Fruit fly (Drosophila melanogaster) whole organism, wandering third instar larva: Measurements from ENCODE around the gene CG4297.

Experiments used
- Abd-B ChIP-seq: fragments of >200 bp; optimal IDR thresholded peaks from 2 replicates; lab custom pipeline; 2017; ENCODE audit warnings: missing biosample characterization, missing genetic modification characterization
- CG32264 ChIP-seq: fragments of 200-800 bp; sonication (Bioruptor generic); optimal IDR thresholded peaks from 2 replicates; lab custom pipeline; 2016; ENCODE audit warnings: missing biosample characterization, missing genetic modification characterization
- CG9705 ChIP-seq: fragments of 200-800 bp; sonication (Bioruptor generic); optimal IDR thresholded peaks from 2 replicates; lab custom pipeline; 2018; ENCODE audit warnings: missing biosample characterization, mild to moderate bottlenecking, missing genetic modification characterization
- CrebA ChIP-seq: fragments of 200-800 bp; sonication (Bioruptor generic); optimal IDR thresholded peaks from 2 replicates; lab custom pipeline; 2016; ENCODE audit warnings: missing biosample characterization, mild to moderate bottlenecking, missing genetic modification characterization, borderline replicate concordance
- Dfd ChIP-seq: fragments of >200 bp; optimal IDR thresholded peaks from 2 replicates; lab custom pipeline; 2017; ENCODE audit warnings: missing biosample characterization, missing genetic modification characterization
- Dif ChIP-seq: fragments of 200-275, 200-300 bp; sonication (Bioruptor generic); optimal IDR thresholded peaks from 2 replicates; lab custom pipeline; 2018; ENCODE audit warnings: missing biosample characterization, missing genetic modification characterization; ENCODE audit not compliant: partially characterized antibody
- GATAd ChIP-seq: sonication (Bioruptor generic); optimal IDR thresholded peaks from 2 replicates; lab custom pipeline; 2016; ENCODE audit warnings: missing biosample characterization, missing genetic modification characterization
- HLH106 ChIP-seq: fragments of 200-800 bp; optimal IDR thresholded peaks from 3 replicates; lab custom pipeline; 2019; ENCODE audit warnings: missing biosample characterization, mild to moderate bottlenecking, missing genetic modification characterization, moderate library complexity
- Hnf4 ChIP-seq: fragments of 200-800 bp; sonication (Bioruptor generic); optimal IDR thresholded peaks from 2 replicates; lab custom pipeline; 2016; ENCODE audit warnings: missing biosample characterization, mild to moderate bottlenecking, missing genetic modification characterization
- Hr78 ChIP-seq: fragments of >200 bp; optimal IDR thresholded peaks from 2 replicates; lab custom pipeline; 2017; ENCODE audit warnings: missing biosample characterization, missing genetic modification characterization
- Hr83 ChIP-seq: fragments of 200-300 bp; sonication (Bioruptor generic); optimal IDR thresholded peaks from 2 replicates; lab custom pipeline; 2016; ENCODE audit warnings: missing biosample characterization, mild to moderate bottlenecking, missing genetic modification characterization, moderate library complexity; ENCODE audit not compliant: poor library complexity, severe bottlenecking
- Jra ChIP-seq: sonication (Bioruptor generic); optimal IDR thresholded peaks from 2 replicates; lab custom pipeline; 2016; ENCODE audit warnings: missing biosample characterization, missing genetic modification characterization
- Mio ChIP-seq: sonication (Bioruptor generic); optimal IDR thresholded peaks from 2 replicates; lab custom pipeline; 2016; ENCODE audit warnings: missing biosample characterization, missing genetic modification characterization
- Myc ChIP-seq: fragments of >200 bp; optimal IDR thresholded peaks from 2 replicates; lab custom pipeline; 2017
- N ChIP-seq: fragments of >200 bp; optimal IDR thresholded peaks from 2 replicates; lab custom pipeline; 2018; ENCODE audit warnings: missing biosample characterization, missing external identifiers, missing genetic modification characterization
- OdsH ChIP-seq: fragments of 200-800 bp; sonication (Bioruptor generic); optimal IDR thresholded peaks from 2 replicates; lab custom pipeline; 2016; ENCODE audit warnings: missing biosample characterization, mild to moderate bottlenecking, missing genetic modification characterization
- Rel ChIP-seq, 2 experiments: fragments of 200-800 bp; sonication (Bioruptor generic) in 1 of 2; optimal IDR thresholded peaks; 2 replicates in 1 of 2; 3 replicates in 1 of 2; lab custom pipeline; 2016 to 2019; ENCODE audit warnings: mild to moderate bottlenecking in 2 of 2, missing biosample characterization in 2 of 2, missing genetic modification characterization in 2 of 2, moderate library complexity in 1 of 2
- Sp1 ChIP-seq: fragments of 200-800 bp; sonication (Bioruptor generic); optimal IDR thresholded peaks from 3 replicates; lab custom pipeline; 2019; ENCODE audit warnings: missing biosample characterization, mild to moderate bottlenecking, missing genetic modification characterization, moderate library complexity
- Vsx2 ChIP-seq: fragments of 200-300, 225-300 bp; sonication (Bioruptor generic); optimal IDR thresholded peaks from 2 replicates; lab custom pipeline; 2018; ENCODE audit warnings: missing biosample characterization, missing genetic modification characterization; ENCODE audit not compliant: partially characterized antibody
- br ChIP-seq: fragments of 200-800 bp; sonication (Bioruptor generic); optimal IDR thresholded peaks from 2 replicates; lab custom pipeline; 2016; ENCODE audit warnings: missing biosample characterization, missing genetic modification characterization
- brk ChIP-seq: fragments of 200-800 bp; sonication (Bioruptor generic); optimal IDR thresholded peaks from 2 replicates; lab custom pipeline; 2016; ENCODE audit warnings: missing biosample characterization, mild to moderate bottlenecking, missing genetic modification characterization
- dl ChIP-seq, 2 experiments: fragments of 175-275, 200-275 bp in 1 of 2; fragments of 200-275 bp in 1 of 2; sonication (Bioruptor generic); optimal IDR thresholded peaks; lab custom pipeline; 2018; ENCODE audit warnings: mild to moderate bottlenecking in 2 of 2, missing biosample characterization in 2 of 2, missing genetic modification characterization in 2 of 2, moderate library complexity in 2 of 2; ENCODE audit not compliant: partially characterized antibody in 2 of 2, insufficient read depth in 1 of 2
- dmrt93B ChIP-seq: fragments of 200-800 bp; sonication (Bioruptor generic); optimal IDR thresholded peaks from 2 replicates; lab custom pipeline; 2018; ENCODE audit warnings: missing biosample characterization, mild to moderate bottlenecking, missing genetic modification characterization
- dsf ChIP-seq: sonication (Bioruptor generic); optimal IDR thresholded peaks from 2 replicates; lab custom pipeline; 2016; ENCODE audit warnings: missing biosample characterization, missing genetic modification characterization, borderline replicate concordance
- ey ChIP-seq: fragments of 200-800 bp; sonication (Bioruptor generic); optimal IDR thresholded peaks from 2 replicates; lab custom pipeline; 2016; ENCODE audit warnings: missing biosample characterization, missing genetic modification characterization
- foxo ChIP-seq, 2 experiments: fragments of 200-800 bp; sonication (Bioruptor generic); optimal IDR thresholded peaks; 2 replicates in 1 of 2; 3 replicates in 1 of 2; lab custom pipeline; 2016 to 2017; ENCODE audit warnings: missing biosample characterization in 2 of 2, missing genetic modification characterization in 2 of 2
- fru ChIP-seq: fragments of 200-800 bp; sonication (Bioruptor generic); optimal IDR thresholded peaks from 3 replicates; lab custom pipeline; 2016; ENCODE audit warnings: missing biosample characterization, mild to moderate bottlenecking, missing genetic modification characterization
- h ChIP-seq: fragments of 200-800 bp; sonication (Bioruptor generic); optimal IDR thresholded peaks from 3 replicates; lab custom pipeline; 2016; ENCODE audit warnings: missing biosample characterization, mild to moderate bottlenecking, missing genetic modification characterization
- jim ChIP-seq: fragments of 175-275, 200-325 bp; sonication (Bioruptor generic); optimal IDR thresholded peaks from 2 replicates; lab custom pipeline; 2016; ENCODE audit warnings: missing biosample characterization, mild to moderate bottlenecking, missing genetic modification characterization
- lola ChIP-seq: fragments of >200 bp; optimal IDR thresholded peaks from 2 replicates; lab custom pipeline; 2017; ENCODE audit warnings: missing biosample characterization, missing genetic modification characterization
- pan ChIP-seq: fragments of >200 bp; optimal IDR thresholded peaks from 2 replicates; lab custom pipeline; 2017
- psq ChIP-seq: fragments of 200-800 bp; sonication (Bioruptor generic); optimal IDR thresholded peaks from 3 replicates; lab custom pipeline; 2017; ENCODE audit warnings: missing biosample characterization, mild to moderate bottlenecking, missing genetic modification characterization, moderate library complexity
- rgr ChIP-seq: fragments of 200-800 bp; sonication (Bioruptor generic); optimal IDR thresholded peaks from 3 replicates; lab custom pipeline; 2016; ENCODE audit warnings: missing biosample characterization, mild to moderate bottlenecking, missing genetic modification characterization
- sage ChIP-seq: fragments of 200-800 bp; sonication (Bioruptor generic); optimal IDR thresholded peaks from 2 replicates; lab custom pipeline; 2016; ENCODE audit warnings: missing biosample characterization, mild to moderate bottlenecking, missing genetic modification characterization
- sv ChIP-seq: fragments of 200-800 bp; sonication (Bioruptor generic); optimal IDR thresholded peaks from 3 replicates; lab custom pipeline; 2016; ENCODE audit warnings: missing biosample characterization, missing genetic modification characterization
- tai ChIP-seq: sonication (Bioruptor generic); optimal IDR thresholded peaks from 2 replicates; lab custom pipeline; 2016; ENCODE audit warnings: missing biosample characterization, missing genetic modification characterization
- usp ChIP-seq: fragments of >200 bp; optimal IDR thresholded peaks from 2 replicates; lab custom pipeline; 2017; ENCODE audit warnings: missing biosample characterization, missing genetic modification characterization
- woc ChIP-seq: sonication (Bioruptor generic); optimal IDR thresholded peaks from 2 replicates; lab custom pipeline; 2016; ENCODE audit warnings: missing biosample characterization, mild to moderate bottlenecking, missing genetic modification characterization

The CG4297 gene

DNA sequence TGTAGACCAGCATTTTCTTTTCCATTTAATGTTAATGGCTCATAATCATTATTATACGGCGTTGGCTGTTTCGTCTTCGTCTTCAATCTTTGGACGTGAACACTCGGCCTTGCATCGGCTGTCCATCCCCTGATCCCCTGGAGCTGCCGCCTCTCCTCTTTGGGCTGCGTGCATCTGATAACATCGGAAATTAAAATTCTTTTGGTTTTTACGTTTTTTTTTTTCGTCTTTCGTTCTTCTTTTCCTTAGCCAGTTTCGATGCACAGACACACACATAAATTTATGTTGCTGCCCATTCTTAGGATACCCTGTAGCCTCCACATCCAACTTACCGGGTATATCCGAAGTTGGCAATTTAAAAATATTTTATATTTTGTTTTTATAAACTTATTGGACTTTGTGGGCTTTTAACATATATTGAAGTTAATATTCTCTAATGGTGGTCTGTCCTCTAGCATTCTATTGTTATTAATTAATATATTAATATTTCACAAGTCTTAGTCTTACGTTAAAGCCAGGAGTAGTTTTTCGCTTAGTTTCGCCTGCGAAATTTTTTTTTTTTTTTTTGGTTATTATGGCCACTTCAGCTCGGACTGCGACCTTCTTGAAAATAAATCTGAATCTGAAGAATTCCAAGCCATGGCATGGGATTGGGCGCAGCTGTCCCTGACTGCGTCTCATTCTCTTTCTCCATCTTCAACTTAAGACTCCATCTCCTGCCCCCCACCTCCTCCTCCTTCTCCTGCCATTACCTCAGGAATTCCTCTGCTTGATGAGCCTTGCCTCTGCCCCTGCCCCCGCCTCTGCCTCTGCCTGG is 31.2 kb downstream of the CG4297 start (continued):
- peak; percentile 80 for TF ChIP-seq brk (GFP tag; lab: Kevin White, UChicago)
- no peak for TF ChIP-seq dl (GFP tag; optimal IDR thresholded peaks at IDR 0.05; lab: Kevin White, UChicago; ENCODE audit: insufficient read depth in 1 of 2, partially characterized antibody in 2 of 2)

DNA sequence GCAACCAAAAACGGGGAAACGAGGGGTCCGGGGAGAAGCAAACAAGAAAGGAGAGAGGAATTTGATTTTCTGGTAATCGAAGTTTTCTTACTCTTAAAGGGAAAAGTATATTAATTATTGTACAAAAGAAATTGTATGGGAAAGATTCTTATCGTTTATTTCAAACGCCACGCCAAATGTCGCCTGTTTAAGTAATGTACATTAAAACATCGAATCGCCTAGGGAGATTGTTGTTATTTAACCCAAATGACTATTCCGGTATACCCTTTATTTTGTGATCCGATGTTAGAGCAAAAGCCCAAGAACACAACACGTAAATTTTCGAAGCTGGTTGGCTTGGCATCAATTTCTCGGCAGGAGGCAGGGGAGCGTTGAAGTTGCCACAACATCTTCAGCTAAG is 32.7 kb downstream of the CG4297 start:
- TF ChIP-seq psq (GFP tag; lab: Kevin White, UChicago) (peak; percentile 94), lola (GFP tag; lab: Kevin White, UChicago) (no peak), foxo (GFP tag; optimal IDR thresholded peaks at IDR 0.05; lab: Kevin White, UChicago) (peak; percentile 16 to 92), brk (GFP tag; lab: Kevin White, UChicago) (peak; percentile 91), N (GFP tag; lab: Kevin White, UChicago) (no peak), Rel (GFP tag; optimal IDR thresholded peaks at IDR 0.05; lab: Kevin White, UChicago) (peak; percentile 51), Rel (tag; optimal IDR thresholded peaks at IDR 0.05; lab: Kevin White, UChicago) (peak; percentile 60), h (GFP tag; lab: Kevin White, UChicago) (peak; percentile 92), Hnf4 (GFP tag; lab: Kevin White, UChicago) (peak; percentile 90), fru (GFP tag; lab: Kevin White, UChicago) (peak; percentile 92), Dfd (GFP tag; lab: Kevin White, UChicago) (no peak), Abd-B (GFP tag; lab: Kevin White, UChicago) (no peak), Hr83 (GFP tag; lab: Kevin White, UChicago) (no peak), Myc (no peak), OdsH (peak; percentile 90), rgr (GFP tag; lab: Kevin White, UChicago) (peak; percentile 89), ey (GFP tag; lab: Kevin White, UChicago) (peak; percentile 91), woc (GFP tag; lab: Kevin White, UChicago) (peak; percentile 99), Hr78 (no peak), Mio (GFP tag; lab: Kevin White, UChicago) (no peak), dmrt93B (GFP tag; lab: Kevin White, UChicago) (peak; percentile 80), Sp1 (GFP tag; lab: Kevin White, UChicago) (peak; percentile 92), tai (GFP tag; lab: Kevin White, UChicago) (peak; percentile 90), Dif (GFP tag; lab: Kevin White, UChicago) (no peak), sv (GFP tag; lab: Kevin White, UChicago) (no peak), br (GFP tag; lab: Kevin White, UChicago) (peak; percentile 92), HLH106 (peak; percentile 94), Jra (peak; percentile 82), CG9705 (GFP tag; lab: Kevin White, UChicago) (peak; percentile 85), dsf (GFP tag; lab: Kevin White, UChicago) (peak; percentile 80), jim (GFP tag; lab: Kevin White, UChicago) (no peak), usp (GFP tag; lab: Kevin White, UChicago) (no peak), Vsx2 (GFP tag; lab: Kevin White, UChicago) (no peak), sage (GFP tag; lab: Kevin White, UChicago) (peak; percentile 76), CrebA (GFP tag; lab: Kevin White, UChicago) (peak; percentile 72), pan (lab: Kevin White, UChicago) (no peak), CG32264 (GFP tag; lab: Kevin White, UChicago) (peak; percentile 80), dl (GFP tag; optimal IDR thresholded peaks at IDR 0.05; lab: Kevin White, UChicago; ENCODE audit: insufficient read depth in 1 of 2, partially characterized antibody in 2 of 2) (no peak), GATAd (GFP tag; lab: Kevin White, UChicago) (peak; percentile 10)
